Worm (Caenorhabditis elegans) whole organism, L4 larva: ENCODE results near the gene vha-12.

ENCODE experiments used
- D1046.2 ChIP-seq: fragments of 200-800 bp; sonication (Bioruptor generic); IDR thresholded peaks from 2 replicates; pipeline ENCODE4 v1.3.6; 2022; ENCODE audit warnings: missing genetic modification characterization, missing compliant biosample characterization
- F37D6.2 ChIP-seq: sonication (generic microtip); optimal IDR thresholded peaks from 2 replicates; lab custom pipeline; 2016; ENCODE audit warnings: mild to moderate bottlenecking, missing genetic modification characterization, missing compliant biosample characterization
- Y48G9A.11 ChIP-seq: fragments of 200-800 bp; sonication (Bioruptor generic); IDR thresholded peaks from 2 replicates; pipeline ENCODE4 v1.3.6; 2022; ENCODE audit warnings: missing genetic modification reagents, missing genetic modification characterization, missing compliant biosample characterization
- aha-1 ChIP-seq: fragments of 150-350 bp; peaks from one replicate; lab custom pipeline; 2014; ENCODE audit warnings: missing biosample characterization, missing genetic modification characterization
- ama-1 ChIP-seq: fragments of 150-350 bp; optimal IDR thresholded peaks from 2 replicates; lab custom pipeline; 2014; ENCODE audit warnings: inconsistent platforms, mixed read lengths
- ceh-20 ChIP-seq: fragments of 200-800 bp; sonication (Bioruptor generic); IDR thresholded peaks from 2 replicates; pipeline ENCODE4 v1.3.6; 2022; ENCODE audit warnings: missing genetic modification reagents, missing genetic modification characterization, missing compliant biosample characterization
- ceh-32 ChIP-seq: sonication (generic microtip); optimal IDR thresholded peaks from 2 replicates; lab custom pipeline; 2016; ENCODE audit warnings: mild to moderate bottlenecking, missing genetic modification characterization, missing compliant biosample characterization; ENCODE audit not compliant: poor library complexity
- daf-16 ChIP-seq, 3 experiments: sonication (generic microtip); optimal IDR thresholded peaks; 2 replicates each; lab custom pipeline; 2016 to 2017; ENCODE audit warnings: missing genetic modification characterization in 3 of 3, missing genetic modification reagents in 3 of 3, mild to moderate bottlenecking in 2 of 3, missing compliant biosample characterization in 2 of 3, missing biosample characterization in 1 of 3, moderate library complexity in 1 of 3
- daf-19 ChIP-seq: fragments of 200-800 bp; sonication (Bioruptor generic); conservative IDR thresholded peaks from 2 replicates; pipeline ENCODE4 v1.3.6; 2022; ENCODE audit warnings: missing genetic modification characterization, missing compliant biosample characterization
- daf-8 ChIP-seq: fragments of 200-800 bp; sonication (Bioruptor generic); IDR thresholded peaks from 2 replicates; pipeline ENCODE4 v1.3.6; 2022; ENCODE audit warnings: missing genetic modification characterization, missing compliant biosample characterization
- dmd-6 ChIP-seq: fragments of 200-800 bp; sonication (Bioruptor generic); IDR thresholded peaks from 2 replicates; pipeline ENCODE4 v1.3.6; 2022; ENCODE audit warnings: missing genetic modification reagents, missing genetic modification characterization, missing compliant biosample characterization
- egl-43 ChIP-seq: fragments of 200-800 bp; sonication (Bioruptor generic); IDR thresholded peaks from 2 replicates; pipeline ENCODE4 v1.3.6; 2022; ENCODE audit warnings: missing genetic modification reagents, missing genetic modification characterization, missing compliant biosample characterization
- fos-1 ChIP-seq: fragments of 150-350 bp; optimal IDR thresholded peaks from 2 replicates; lab custom pipeline; 2014; ENCODE audit warnings: missing biosample characterization, missing genetic modification characterization
- hlh-11 ChIP-seq: fragments of 200-800 bp; sonication (Bioruptor generic); optimal IDR thresholded peaks from 2 replicates; lab custom pipeline; 2018; ENCODE audit warnings: mild to moderate bottlenecking, missing genetic modification characterization, missing compliant biosample characterization
- hlh-30 ChIP-seq: sonication (generic microtip); optimal IDR thresholded peaks from 2 replicates; lab custom pipeline; 2017; ENCODE audit warnings: antibody characterized with exemption, mild to moderate bottlenecking, missing genetic modification characterization, missing compliant biosample characterization; ENCODE audit not compliant: insufficient read depth
- hmg-1.1 ChIP-seq: fragments of 200-800 bp; sonication (Bioruptor generic); IDR thresholded peaks from 2 replicates; pipeline ENCODE4 v1.3.6; 2022; ENCODE audit warnings: missing genetic modification reagents, missing genetic modification characterization, missing compliant biosample characterization
- lim-7 ChIP-seq: fragments of 200-800 bp; sonication (Bioruptor generic); IDR thresholded peaks from 2 replicates; pipeline ENCODE4 v1.3.6; 2022; ENCODE audit warnings: missing genetic modification characterization, missing compliant biosample characterization
- lin-1 ChIP-seq: fragments of 200-800 bp; sonication (Bioruptor generic); IDR thresholded peaks from 2 replicates; pipeline ENCODE4 v1.3.6; 2022; ENCODE audit warnings: missing genetic modification reagents, missing genetic modification characterization, missing compliant biosample characterization
- lin-13 ChIP-seq: fragments of 150-350 bp; optimal IDR thresholded peaks from 2 replicates; lab custom pipeline; 2014; ENCODE audit warnings: missing biosample characterization, missing genetic modification reagents, missing genetic modification characterization
- lir-3 ChIP-seq: sonication (generic microtip); optimal IDR thresholded peaks from 2 replicates; lab custom pipeline; 2016; ENCODE audit warnings: mild to moderate bottlenecking, missing genetic modification characterization, missing compliant biosample characterization
- mdl-1 ChIP-seq, 2 experiments: fragments of 150-350 bp in 1 of 2; sonication (generic microtip) in 1 of 2; optimal IDR thresholded peaks; 2 replicates each; lab custom pipeline; 2014 to 2017; ENCODE audit warnings: missing biosample characterization in 2 of 2, missing genetic modification characterization in 2 of 2
- mep-1 ChIP-seq: fragments of 150-350 bp; sonication (generic microtip); optimal IDR thresholded peaks from 3 replicates; lab custom pipeline; 2014; ENCODE audit warnings: missing biosample characterization, missing genetic modification characterization
- mes-2 ChIP-seq: sonication (generic microtip); optimal IDR thresholded peaks from 2 replicates; lab custom pipeline; 2016; ENCODE audit warnings: missing genotype, mild to moderate bottlenecking, missing genetic modification characterization, missing compliant biosample characterization; ENCODE audit not compliant: poor library complexity, severe bottlenecking
- nhr-11 ChIP-seq: fragments of 150-350 bp; optimal IDR thresholded peaks from 2 replicates; lab custom pipeline; 2014; ENCODE audit warnings: missing biosample characterization, missing genetic modification characterization
- nhr-28 ChIP-seq: fragments of 150-350 bp; optimal IDR thresholded peaks from 2 replicates; lab custom pipeline; 2014; ENCODE audit warnings: missing biosample characterization, missing genetic modification characterization
- nhr-76 ChIP-seq: fragments of 150-350 bp; optimal IDR thresholded peaks from 2 replicates; lab custom pipeline; 2014; ENCODE audit warnings: missing biosample characterization, missing genetic modification characterization
- sdz-12 ChIP-seq: fragments of 200-800 bp; sonication (Bioruptor generic); optimal IDR thresholded peaks from 2 replicates; lab custom pipeline; 2018; ENCODE audit warnings: mild to moderate bottlenecking, missing genetic modification characterization, missing compliant biosample characterization
- set-16 ChIP-seq: fragments of 200-800 bp; sonication (Bioruptor generic); IDR thresholded peaks from 2 replicates; pipeline ENCODE4 v1.3.6; 2022; ENCODE audit warnings: missing genetic modification reagents, missing genetic modification characterization, missing compliant biosample characterization
- snpc-1.2 ChIP-seq: fragments of 200-800 bp; sonication (Bioruptor generic); IDR thresholded peaks from 2 replicates; pipeline ENCODE4 v1.3.6; 2022; ENCODE audit warnings: missing genetic modification reagents, missing genetic modification characterization, missing compliant biosample characterization
- tra-1 ChIP-seq: fragments of 200-800 bp; sonication (Bioruptor generic); IDR thresholded peaks from 2 replicates; pipeline ENCODE4 v1.3.6; 2022; ENCODE audit warnings: missing genetic modification reagents, missing genetic modification characterization, missing compliant biosample characterization
- unc-39 ChIP-seq: sonication (generic microtip); optimal IDR thresholded peaks from 2 replicates; lab custom pipeline; 2017; ENCODE audit warnings: missing biosample characterization, missing genetic modification characterization
- unc-62 ChIP-seq, 3 experiments: fragments of 150-350 bp in 1 of 3; sonication (generic microtip); optimal IDR thresholded peaks in 2 of 3; peaks in 1 of 3; 1 replicate in 1 of 3; 2 replicates in 2 of 3; lab custom pipeline; 2014 to 2017; ENCODE audit warnings: missing biosample characterization in 3 of 3, missing genetic modification characterization in 3 of 3, missing genetic modification reagents in 3 of 3, missing genotype in 1 of 3
- ztf-11 ChIP-seq: fragments of 150-350 bp; optimal IDR thresholded peaks from 2 replicates; lab custom pipeline; 2014; ENCODE audit warnings: missing biosample characterization, missing genetic modification characterization

vha-12 gene

DNA sequence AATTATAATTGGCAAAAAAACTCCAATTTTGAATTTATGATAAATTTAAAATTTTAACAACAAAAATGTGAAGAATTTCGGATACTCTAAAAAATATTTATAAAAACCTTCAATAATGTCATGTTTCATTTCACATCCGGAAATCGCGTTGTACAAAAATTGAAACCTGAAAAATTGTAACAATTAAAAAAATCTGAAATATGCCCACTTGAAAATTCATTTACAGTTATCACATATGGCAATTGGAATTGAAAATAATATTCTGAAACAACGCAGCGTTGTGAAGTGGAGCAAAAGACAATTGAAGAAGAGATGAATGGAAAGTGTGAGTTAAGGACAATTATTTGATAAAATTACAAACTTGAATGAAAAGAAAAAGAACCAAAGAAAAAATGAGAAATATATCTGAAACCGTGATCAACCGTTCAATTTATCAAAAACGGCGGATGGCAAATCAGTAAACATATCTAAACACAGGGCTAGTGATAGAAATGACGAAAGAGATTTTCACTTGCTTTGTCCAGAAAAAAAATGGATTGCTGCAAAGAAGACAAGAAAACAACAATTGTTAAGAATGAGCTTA, 42.4 kb upstream of the vha-12 start (continued):
- no peak for TF ChIP-seq daf-16 (GFP tag; optimal IDR thresholded peaks at IDR 0.05; lab: Kevin White, UChicago)
- TF ChIP-seq daf-16 (tag; optimal IDR thresholded peaks at IDR 0.05; lab: Kevin White, UChicago), result peak; percentile 22
- peak; percentile 1 for TF ChIP-seq F37D6.2 (tag; lab: Kevin White, UChicago)
- TF ChIP-seq lin-1 (GFP tag; lab: Robert Waterston, UW), result peak; percentile 10; the same call in 1 of the 2 replicates

DNA sequence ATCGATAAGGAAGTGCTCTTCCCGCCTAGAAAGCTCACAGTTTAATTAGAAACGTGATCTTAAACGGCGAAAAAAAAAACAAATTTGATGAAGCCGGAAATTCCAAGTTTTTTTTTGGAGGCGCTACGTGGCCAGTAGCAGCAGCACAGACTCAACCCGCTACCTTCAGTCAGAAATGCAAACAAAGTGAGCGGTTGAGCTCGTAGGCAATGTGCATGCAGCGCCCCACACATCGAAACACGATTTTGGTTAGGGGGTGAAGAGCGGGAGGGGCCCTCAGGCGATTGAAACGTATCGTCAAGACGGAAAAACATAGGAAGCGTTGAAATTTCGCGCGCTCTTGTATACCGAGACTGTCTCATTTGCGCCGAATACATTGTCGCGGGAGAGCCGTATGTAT, 39.7 kb upstream of the vha-12 start:
- 0 out of 2 replicates have a peak, but pooled peaks have one; percentile 14 for TF ChIP-seq set-16 (GFP tag; lab: Robert Waterston, UW)
- TF ChIP-seq nhr-76 (tag; lab: Kevin White, UChicago), result no peak
- TF ChIP-seq nhr-28 (tag; lab: Kevin White, UChicago), result peak; percentile 25
- TF ChIP-seq aha-1 (tag; lab: Kevin White, UChicago), result peak; percentile 82
- TF ChIP-seq egl-43 (GFP tag; lab: Robert Waterston, UW), result 0 out of 2 replicates have a peak, but pooled peaks have one; percentile 53
- no peak for TF ChIP-seq lin-13 (GFP tag; lab: Kevin White, UChicago)
- TF ChIP-seq, all 104 proteins: peak for 4

DNA sequence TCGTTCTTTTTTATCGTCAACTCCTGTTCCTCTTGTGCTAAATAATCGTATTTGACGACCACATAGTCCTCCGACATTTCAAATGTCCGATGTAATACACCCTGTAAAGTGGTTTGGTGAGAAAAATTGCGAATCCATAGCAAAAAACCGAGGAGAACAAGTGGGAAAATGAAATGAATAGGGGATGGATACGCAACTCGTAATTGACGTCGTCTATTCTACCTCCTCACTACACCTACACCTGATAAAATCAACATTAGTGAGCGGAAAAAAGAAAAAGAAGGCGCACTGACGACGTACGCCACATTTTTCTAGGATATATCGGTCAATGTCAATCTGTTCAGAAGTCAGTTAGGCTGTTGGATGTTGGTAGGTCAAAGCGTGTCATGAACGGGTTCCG, 37.6 kb upstream of the vha-12 start, which contains the start of gene nck-1:
Gene nck-1, minus strand, starts transcription at position 101 of the 400 bp plus-strand sequence.
- TF ChIP-seq Y48G9A.11 (no peak), unc-62 (GFP tag; optimal IDR thresholded peaks at IDR 0.05 in 1 of 2; lab: Kevin White, UChicago) (peak in 1 of 2 experiments; percentile 20), unc-62 (tag; optimal IDR thresholded peaks at IDR 0.05; lab: Kevin White, UChicago) (no peak)

DNA sequence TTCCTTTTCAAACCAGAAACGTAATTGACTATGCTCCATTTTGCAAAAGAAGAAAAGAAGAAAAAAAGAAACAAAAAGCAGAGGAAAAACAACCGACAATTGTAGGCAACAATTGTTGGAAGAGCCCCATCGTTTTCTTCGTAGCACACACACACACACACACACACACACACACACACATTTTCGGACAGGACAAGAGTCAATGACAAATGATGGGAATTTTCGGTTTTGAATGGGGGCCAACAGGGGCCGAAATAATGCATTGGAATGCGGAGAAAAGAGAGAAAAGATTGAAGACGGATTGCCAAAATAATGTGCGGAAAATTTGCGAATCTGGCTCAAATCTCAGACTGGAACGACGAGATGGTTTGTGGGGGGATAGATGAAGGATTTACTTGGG, 36.1 kb upstream of the vha-12 start:
- TF ChIP-seq lir-3 (tag; lab: Kevin White, UChicago) (no peak), daf-19 (GFP tag; lab: Robert Waterston, UW) (no peak), ceh-20 (0 out of 2 replicates have a peak, but pooled peaks have one; percentile 24), fos-1 (tag; lab: Kevin White, UChicago) (no peak), lim-7 (no peak), daf-8 (no peak), mep-1 (peak; percentile 17)

DNA sequence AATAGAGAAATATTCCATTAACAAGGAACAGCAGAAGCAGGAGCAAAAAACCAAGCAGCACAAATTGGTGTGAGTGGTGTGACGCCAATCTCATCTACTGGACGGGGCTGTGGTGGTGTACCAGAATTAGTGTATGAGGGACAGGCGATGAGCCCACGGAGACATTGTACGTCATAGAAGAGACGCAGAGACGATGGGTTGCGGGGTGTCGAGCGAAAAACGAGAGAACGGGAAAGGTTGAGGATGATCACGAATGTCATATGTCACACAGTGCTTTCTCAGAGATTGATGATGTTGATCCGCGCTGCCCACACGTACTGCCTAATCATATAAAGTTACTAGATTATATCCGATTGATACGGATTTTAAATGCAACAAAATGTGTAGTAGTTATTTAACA, 33.0 kb upstream of the vha-12 start:
- TF ChIP-seq mdl-1 (tag; optimal IDR thresholded peaks at IDR 0.05; lab: Kevin White, UChicago) (peak in 1 of 2 experiments; percentile 41), snpc-1.2 (GFP tag; lab: Robert Waterston, UW) (no peak), lir-3 (tag; lab: Kevin White, UChicago) (no peak), ztf-11 (no peak), unc-39 (tag; lab: Kevin White, UChicago) (no peak), sdz-12 (no peak), hmg-1.1 (GFP tag; lab: Robert Waterston, UW) (peak; percentile 36; the same call in 1 of the 2 replicates), dmd-6 (GFP tag; lab: Robert Waterston, UW) (0 out of 2 replicates have a peak, but pooled peaks have one; percentile 9), ceh-32 (no peak), aha-1 (tag; lab: Kevin White, UChicago) (peak; percentile 48), ama-1 (no peak), hlh-30 (peak; percentile 62), hlh-11 (tag; lab: Kevin White, UChicago) (peak; percentile 43), nhr-11 (tag; lab: Kevin White, UChicago) (peak; percentile 3), D1046.2 (GFP tag; lab: Robert Waterston, UW) (no peak), mes-2 (tag; lab: Kevin White, UChicago) (peak; percentile 33), tra-1 (GFP tag; lab: Robert Waterston, UW) (no peak), unc-62 (GFP tag; optimal IDR thresholded peaks at IDR 0.05 in 1 of 2; lab: Kevin White, UChicago) (peak in 1 of 2 experiments; percentile 27), unc-62 (tag; optimal IDR thresholded peaks at IDR 0.05; lab: Kevin White, UChicago) (no peak)
